Worm (Caenorhabditis elegans) whole organism, early embryonic: ENCODE measurements around the gene coel-1.

Source experiments
- ama-1 ChIP-seq: fragments of 150-350 bp; optimal IDR thresholded peaks from 2 replicates; lab custom pipeline; 2014
- flt-1 ChIP-seq: fragments of 200-800 bp; sonication (Bioruptor generic); IDR thresholded peaks from 2 replicates; pipeline ENCODE4 v1.3.6; 2022; ENCODE audit warnings: missing genetic modification characterization, missing compliant biosample characterization
- scrt-1 ChIP-seq: fragments of 200-800 bp; sonication (Bioruptor generic); IDR thresholded peaks from 2 replicates; pipeline ENCODE4 v1.3.6; 2022; ENCODE audit warnings: missing genetic modification characterization, missing compliant biosample characterization
- tbx-37 ChIP-seq: fragments of 200-800 bp; sonication (Bioruptor generic); conservative IDR thresholded peaks from 2 replicates; pipeline ENCODE4 v1.3.6; 2022; ENCODE audit warnings: missing genetic modification reagents, missing genetic modification characterization, missing compliant biosample characterization

DNA sequence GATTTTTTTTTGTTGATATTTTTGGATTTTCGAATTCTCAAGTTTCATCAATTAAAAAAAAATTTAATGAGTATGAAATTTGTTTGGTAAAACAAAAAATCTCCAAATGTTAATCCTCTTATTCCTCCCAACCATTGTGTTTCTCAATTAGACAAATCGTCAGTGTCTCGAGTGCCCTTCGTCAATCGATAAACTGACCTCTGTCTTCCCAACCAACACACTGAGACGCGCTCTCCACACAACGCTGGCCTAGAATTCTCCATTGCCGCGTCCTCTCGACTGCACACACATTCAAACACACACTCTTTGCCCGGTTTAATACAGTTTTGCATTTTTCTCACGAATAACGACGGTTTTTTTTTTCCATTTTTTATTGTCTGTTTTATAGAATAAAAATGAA is 10.7 kb upstream of the coel-1 start, which contains the start of gene taf-11.1:
- TF ChIP-seq ama-1 (no peak), flt-1 (GFP tag; lab: Robert Waterston, UW) (no peak), tbx-37 (no peak), scrt-1 (GFP tag; lab: Robert Waterston, UW) (no peak)
